Fruit fly (Drosophila melanogaster) whole organism, prepupa: ENCODE measurements around the gene CG46042.

Experiments used
- Blimp-1 ChIP-seq: fragments of 200-800 bp; sonication (Bioruptor generic); optimal IDR thresholded peaks from 3 replicates; lab custom pipeline; 2017; ENCODE audit warnings: missing biosample characterization, missing genetic modification characterization, mild to moderate bottlenecking, moderate library complexity, missing genetic modification reagents
- CG11294 ChIP-seq: fragments of 200-800 bp; sonication (Bioruptor generic); IDR thresholded peaks from 2 replicates; pipeline ENCODE4 v1.3.6; 2022; ENCODE audit warnings: missing biosample characterization, missing genetic modification characterization
- CG11762 ChIP-seq: fragments of 200-800 bp; sonication (Bioruptor generic); optimal IDR thresholded peaks from 3 replicates; lab custom pipeline; 2016; ENCODE audit warnings: missing biosample characterization, missing genetic modification characterization; ENCODE audit not compliant: insufficient read depth
- CG11902 ChIP-seq: fragments of 200-800 bp; sonication (Bioruptor generic); optimal IDR thresholded peaks from 3 replicates; lab custom pipeline; 2016; ENCODE audit warnings: missing biosample characterization, missing genetic modification characterization
- CG15336 ChIP-seq: fragments of 200-800 bp; sonication (Bioruptor generic); IDR thresholded peaks from 2 replicates; pipeline ENCODE4 v1.3.6; 2022; ENCODE audit warnings: missing biosample characterization, missing genetic modification characterization
- CG3032 ChIP-seq: fragments of 200-800 bp; optimal IDR thresholded peaks from 2 replicates; lab custom pipeline; 2019; ENCODE audit warnings: missing biosample characterization, mild to moderate bottlenecking, missing genetic modification characterization, moderate library complexity
- CG31627 ChIP-seq: fragments of 200-800 bp; sonication (Bioruptor generic); optimal IDR thresholded peaks from 3 replicates; lab custom pipeline; 2016; ENCODE audit warnings: missing biosample characterization, missing genetic modification characterization
- CG32006 ChIP-seq: fragments of 200-800 bp; sonication (Bioruptor generic); optimal IDR thresholded peaks from 3 replicates; lab custom pipeline; 2017; ENCODE audit warnings: missing biosample characterization, mild to moderate bottlenecking, missing genetic modification characterization
- CG34406 ChIP-seq: fragments of 200-800 bp; sonication (Bioruptor generic); optimal IDR thresholded peaks from 3 replicates; lab custom pipeline; 2016; ENCODE audit warnings: missing biosample characterization, missing genetic modification characterization
- CG3919 ChIP-seq: fragments of 200-800 bp; sonication (Bioruptor generic); optimal IDR thresholded peaks from 3 replicates; lab custom pipeline; 2016; ENCODE audit warnings: missing biosample characterization, missing genetic modification characterization
- CG4318 ChIP-seq: fragments of 200-800 bp; sonication (Bioruptor generic); optimal IDR thresholded peaks from 3 replicates; lab custom pipeline; 2017; ENCODE audit warnings: missing biosample characterization, mild to moderate bottlenecking, missing genetic modification characterization
- CG6163 ChIP-seq: fragments of 200-800 bp; sonication (Bioruptor generic); IDR thresholded peaks from 3 replicates; pipeline ENCODE4 v1.3.6; 2022; ENCODE audit warnings: missing biosample characterization, missing genetic modification characterization
- CG6276 ChIP-seq: fragments of 200-800 bp; sonication (Bioruptor generic); optimal IDR thresholded peaks from 2 replicates; lab custom pipeline; 2017; ENCODE audit warnings: missing biosample characterization, mild to moderate bottlenecking, missing genetic modification characterization
- CG6792 ChIP-seq: fragments of 200-800 bp; sonication (Bioruptor generic); optimal IDR thresholded peaks from 3 replicates; lab custom pipeline; 2016; ENCODE audit warnings: missing biosample characterization, missing genetic modification characterization
- CG6808 ChIP-seq: fragments of 200-800 bp; sonication (Bioruptor generic); optimal IDR thresholded peaks from 3 replicates; lab custom pipeline; 2017; ENCODE audit warnings: missing biosample characterization, missing genetic modification characterization, mild to moderate bottlenecking, moderate library complexity, missing genetic modification reagents
- CG6854 ChIP-seq: fragments of 200-800 bp; sonication (Bioruptor generic); optimal IDR thresholded peaks from 2 replicates; lab custom pipeline; 2017; ENCODE audit warnings: missing biosample characterization, mild to moderate bottlenecking, missing genetic modification characterization
- CG8119 ChIP-seq: fragments of 200-800 bp; sonication (Bioruptor generic); IDR thresholded peaks from 3 replicates; pipeline ENCODE4 v1.3.6; 2022; ENCODE audit warnings: missing biosample characterization, missing genetic modification characterization
- CG8319 ChIP-seq: fragments of 200-800 bp; sonication (Bioruptor generic); optimal IDR thresholded peaks from 3 replicates; lab custom pipeline; 2016; ENCODE audit warnings: missing biosample characterization, missing genetic modification characterization
- CG8632 ChIP-seq: fragments of 200-800 bp; sonication (Bioruptor generic); optimal IDR thresholded peaks from 3 replicates; lab custom pipeline; 2016; ENCODE audit warnings: missing biosample characterization, missing genetic modification characterization
- Eip78C ChIP-seq: fragments of 200-800 bp; sonication (Bioruptor generic); peaks from one replicate; lab custom pipeline; 2016; ENCODE audit warnings: missing biosample characterization, missing genetic modification characterization
- Eip93F ChIP-seq: fragments of 200-800 bp; sonication (Bioruptor generic); optimal IDR thresholded peaks from 2 replicates; lab custom pipeline; 2016; ENCODE audit warnings: missing biosample characterization, mild to moderate bottlenecking, missing genetic modification characterization
- Ets21C ChIP-seq: fragments of 200-800 bp; sonication (Bioruptor generic); optimal IDR thresholded peaks from 3 replicates; lab custom pipeline; 2016; ENCODE audit warnings: missing biosample characterization, missing genetic modification characterization
- Ets96B ChIP-seq: fragments of 200-800 bp; optimal IDR thresholded peaks from 2 replicates; lab custom pipeline; 2019; ENCODE audit warnings: missing biosample characterization, mild to moderate bottlenecking, missing genetic modification characterization, moderate library complexity
- Hr38 ChIP-seq: sonication (Bioruptor generic); optimal IDR thresholded peaks from 2 replicates; lab custom pipeline; 2016; ENCODE audit warnings: missing biosample characterization, missing genetic modification characterization
- Hr39 ChIP-seq: fragments of 200-800 bp; sonication (Bioruptor generic); optimal IDR thresholded peaks from 2 replicates; lab custom pipeline; 2016; ENCODE audit warnings: missing biosample characterization, missing genetic modification characterization
- Hr4 ChIP-seq: fragments of 200-800 bp; sonication (Bioruptor generic); optimal IDR thresholded peaks from 3 replicates; lab custom pipeline; 2016; ENCODE audit warnings: missing biosample characterization, missing genetic modification characterization
- Lpt ChIP-seq: fragments of 200-800 bp; sonication (Bioruptor generic); optimal IDR thresholded peaks from 3 replicates; lab custom pipeline; 2016; ENCODE audit warnings: missing biosample characterization, missing genetic modification characterization
- Met ChIP-seq: fragments of 200-800 bp; sonication (Bioruptor generic); optimal IDR thresholded peaks from 3 replicates; lab custom pipeline; 2016; ENCODE audit warnings: missing biosample characterization, missing genetic modification characterization
- OdsH ChIP-seq: fragments of 200-800 bp; sonication (Bioruptor generic); optimal IDR thresholded peaks from 3 replicates; lab custom pipeline; 2016; ENCODE audit warnings: missing biosample characterization, missing genetic modification characterization
- Sox102F ChIP-seq: fragments of 200-800 bp; sonication (Bioruptor generic); optimal IDR thresholded peaks from 2 replicates; lab custom pipeline; 2016; ENCODE audit warnings: missing biosample characterization, mild to moderate bottlenecking, missing genetic modification characterization
- Sox15 ChIP-seq: fragments of 200-800 bp; sonication (Bioruptor generic); optimal IDR thresholded peaks from 3 replicates; lab custom pipeline; 2016; ENCODE audit warnings: missing biosample characterization, missing genetic modification characterization
- achi ChIP-seq: fragments of 200-800 bp; sonication (Bioruptor generic); optimal IDR thresholded peaks from 3 replicates; lab custom pipeline; 2016; ENCODE audit warnings: missing biosample characterization, missing genetic modification characterization
- acj6 ChIP-seq: fragments of 200-800 bp; sonication (Bioruptor generic); optimal IDR thresholded peaks from 3 replicates; lab custom pipeline; 2016; ENCODE audit warnings: missing biosample characterization, missing genetic modification characterization
- cyc ChIP-seq: fragments of 200-800 bp; sonication (Bioruptor generic); optimal IDR thresholded peaks from 3 replicates; lab custom pipeline; 2016; ENCODE audit warnings: missing biosample characterization, missing genetic modification characterization
- dac ChIP-seq: fragments of 200-800 bp; sonication (Bioruptor generic); optimal IDR thresholded peaks from 2 replicates; lab custom pipeline; 2017; ENCODE audit warnings: missing biosample characterization, mild to moderate bottlenecking, missing genetic modification characterization
- eg ChIP-seq: fragments of 200-800 bp; sonication (Bioruptor generic); IDR thresholded peaks from 3 replicates; pipeline ENCODE4 v1.3.6; 2022; ENCODE audit warnings: missing biosample characterization, missing genetic modification characterization
- esn ChIP-seq: fragments of 200-800 bp; sonication (Bioruptor generic); optimal IDR thresholded peaks from 2 replicates; lab custom pipeline; 2016; ENCODE audit warnings: missing biosample characterization, mild to moderate bottlenecking, missing genetic modification characterization, moderate library complexity
- fd59A ChIP-seq: fragments of 200-800 bp; sonication (Bioruptor generic); optimal IDR thresholded peaks from 2 replicates; lab custom pipeline; 2017; ENCODE audit warnings: missing biosample characterization, mild to moderate bottlenecking, missing genetic modification characterization, missing genetic modification reagents
- fd85E ChIP-seq: fragments of 200-800 bp; sonication (Bioruptor generic); optimal IDR thresholded peaks from 3 replicates; lab custom pipeline; 2016; ENCODE audit warnings: missing biosample characterization, missing genetic modification characterization
- fkh ChIP-seq: fragments of 200-800 bp; sonication (Bioruptor generic); optimal IDR thresholded peaks from 3 replicates; lab custom pipeline; 2017; ENCODE audit warnings: missing biosample characterization, mild to moderate bottlenecking, missing genetic modification characterization, moderate library complexity
- salr ChIP-seq, 2 experiments: fragments of 200-800 bp; sonication (Bioruptor generic); optimal IDR thresholded peaks; 3 replicates each; lab custom pipeline; 2016 to 2018; ENCODE audit warnings: missing biosample characterization in 2 of 2, missing genetic modification characterization in 2 of 2, mild to moderate bottlenecking in 1 of 2
- spab ChIP-seq: fragments of 200-800 bp; sonication (Bioruptor generic); optimal IDR thresholded peaks from 2 replicates; lab custom pipeline; 2017; ENCODE audit warnings: missing biosample characterization, mild to moderate bottlenecking, missing genetic modification characterization, missing genetic modification reagents
- ss ChIP-seq, 2 experiments: fragments of 200-800 bp; sonication (Bioruptor generic); optimal IDR thresholded peaks; 2 replicates in 1 of 2; 3 replicates in 1 of 2; lab custom pipeline; 2017 to 2018; ENCODE audit warnings: mild to moderate bottlenecking in 2 of 2, missing biosample characterization in 2 of 2, missing genetic modification characterization in 2 of 2, moderate library complexity in 1 of 2
- topi ChIP-seq: fragments of 200-800 bp; sonication (Bioruptor generic); optimal IDR thresholded peaks from 3 replicates; lab custom pipeline; 2016; ENCODE audit warnings: missing biosample characterization, missing genetic modification characterization

CG46042 gene

DNA sequence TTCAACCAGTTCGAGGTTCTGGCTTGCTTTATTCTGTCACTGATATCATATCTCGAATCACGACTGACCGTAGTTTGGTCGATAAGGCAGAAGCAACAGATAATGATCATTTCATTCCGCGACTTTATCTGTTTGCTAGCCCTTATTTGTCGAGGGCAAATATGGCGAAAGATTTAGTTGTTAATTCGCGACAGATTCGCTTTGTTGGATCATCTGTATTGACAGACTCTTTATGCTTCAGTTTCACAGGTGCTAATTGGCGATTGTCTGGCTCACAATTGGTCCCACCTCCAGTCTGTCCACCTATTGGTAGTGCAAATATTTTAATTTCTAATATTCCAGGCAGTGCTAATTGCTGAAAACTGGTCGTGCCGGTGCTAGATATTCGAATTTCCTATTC, 17.9 kb downstream of the CG46042 start (continued):
- TF ChIP-seq CG11294: no peak
- no peak for TF ChIP-seq CG8319 (GFP tag; lab: Kevin White, UChicago)
- TF ChIP-seq Ets96B (tag; lab: Kevin White, UChicago): no peak
- TF ChIP-seq Hr38 (GFP tag; lab: Kevin White, UChicago): no peak
- TF ChIP-seq fd85E (GFP tag; lab: Kevin White, UChicago): no peak
- TF ChIP-seq CG6792 (GFP tag; lab: Kevin White, UChicago): peak; percentile 64
- TF ChIP-seq Hr39 (GFP tag; lab: Kevin White, UChicago): no peak
- TF ChIP-seq topi (GFP tag; lab: Kevin White, UChicago): no peak
- TF ChIP-seq achi (GFP tag; lab: Kevin White, UChicago): peak; percentile 28
- TF ChIP-seq CG8632 (GFP tag; lab: Kevin White, UChicago): peak; percentile 52
- no peak for TF ChIP-seq CG15336 (GFP tag; lab: Robert Waterston, UW)
- peak; percentile 79 for TF ChIP-seq fkh
- no peak for TF ChIP-seq Sox15 (GFP tag; lab: Kevin White, UChicago)
- TF ChIP-seq CG3032: no peak
- TF ChIP-seq Blimp-1: no peak
- no peak for TF ChIP-seq Hr4 (GFP tag; lab: Kevin White, UChicago)
- peak in 1 of 2 experiments; percentile 87 for TF ChIP-seq ss (GFP tag; optimal IDR thresholded peaks at IDR 0.05; lab: Kevin White, UChicago)
- peak; percentile 51 for TF ChIP-seq spab (GFP tag; lab: Kevin White, UChicago)
- TF ChIP-seq Met (GFP tag; lab: Kevin White, UChicago): peak; percentile 36
- no peak for TF ChIP-seq dac (GFP tag; lab: Kevin White, UChicago)
- no peak for TF ChIP-seq Sox102F (GFP tag; lab: Kevin White, UChicago)
- TF ChIP-seq acj6 (GFP tag; lab: Kevin White, UChicago): no peak
- no peak for TF ChIP-seq CG31627 (GFP tag; lab: Kevin White, UChicago)
- TF ChIP-seq OdsH (GFP tag; lab: Kevin White, UChicago): no peak
- no peak for TF ChIP-seq CG6808 (GFP tag; lab: Kevin White, UChicago)
- no peak for TF ChIP-seq cyc (GFP tag; lab: Kevin White, UChicago)
- peak; percentile 93 for TF ChIP-seq Eip78C (GFP tag; lab: Kevin White, UChicago)
- TF ChIP-seq CG11902 (GFP tag; lab: Kevin White, UChicago): no peak
- TF ChIP-seq CG6854 (GFP tag; lab: Kevin White, UChicago): no peak
- TF ChIP-seq Eip93F (GFP tag; lab: Kevin White, UChicago): no peak
- TF ChIP-seq esn (GFP tag; lab: Kevin White, UChicago): no peak
- TF ChIP-seq CG4318: no peak
- no peak; the same call in 1 of the 3 replicates for TF ChIP-seq CG6163 (GFP tag; lab: Robert Waterston, UW)
- no peak for TF ChIP-seq Lpt (GFP tag; lab: Kevin White, UChicago)
- TF ChIP-seq Ets21C (GFP tag; lab: Kevin White, UChicago): no peak
- TF ChIP-seq CG11762 (GFP tag; lab: Kevin White, UChicago): peak; percentile 5
- TF ChIP-seq CG32006 (GFP tag; lab: Kevin White, UChicago): no peak
- peak; percentile 33 for TF ChIP-seq fd59A (GFP tag; lab: Kevin White, UChicago)
- TF ChIP-seq salr (GFP tag; optimal IDR thresholded peaks at IDR 0.05; lab: Kevin White, UChicago): peak in 1 of 2 experiments; percentile 45
- TF ChIP-seq CG8119 (GFP tag; lab: Robert Waterston, UW): no peak

dm6 chr3R:19918207-19918606, 24.0 kb downstream of the CG46042 start, which contains the start of gene CG4770:
TSS of gene CG4770 (plus strand) at chr3R:19918507.
- TF ChIP-seq CG6276 (GFP tag; lab: Kevin White, UChicago) (peak; percentile 3), Eip93F (GFP tag; lab: Kevin White, UChicago) (no peak), eg (GFP tag; lab: Robert Waterston, UW) (0 out of 3 replicates have a peak, but pooled peaks have one; percentile 9), CG8119 (GFP tag; lab: Robert Waterston, UW) (0 out of 3 replicates have a peak, but pooled peaks have one; percentile 25), CG34406 (GFP tag; lab: Kevin White, UChicago) (no peak), CG3919 (GFP tag; lab: Kevin White, UChicago) (no peak)
